Fruit fly (Drosophila melanogaster): ENCODE measurements around the gene pyd3.
A peak's percentile ranks its signal among the peaks of the same experiment; 100 is the strongest.

DNA sequence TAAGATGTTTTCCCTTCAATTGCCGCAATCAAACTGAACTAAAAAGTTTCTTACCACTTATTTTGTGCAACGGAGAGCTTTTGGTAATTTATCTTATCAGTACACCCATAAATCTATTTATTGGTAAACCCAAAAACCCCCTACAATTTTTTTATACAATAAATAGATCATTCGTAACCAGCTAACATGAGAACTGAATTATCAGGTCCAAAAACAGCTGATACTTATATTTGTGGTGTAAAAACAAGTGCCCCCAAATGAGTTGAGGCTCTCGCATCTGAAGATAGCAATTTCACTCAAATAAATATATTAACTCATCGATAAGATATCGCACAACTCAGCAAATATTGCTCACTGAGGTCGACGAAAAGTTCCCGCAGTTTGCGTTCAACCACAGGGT is 38.0 kb upstream of the pyd3 start, which contains the start of gene CG18748:
- TF ChIP-seq OdsH (GFP tag; optimal IDR thresholded peaks at IDR 0.05) (no peak), Sox102F (GFP tag; optimal IDR thresholded peaks at IDR 0.05) (no peak), Eip93F (GFP tag; optimal IDR thresholded peaks at IDR 0.05) (no peak), svp (GFP tag) (peak; percentile 85), ss (GFP tag; optimal IDR thresholded peaks at IDR 0.05) (no peak), net (GFP tag; optimal IDR thresholded peaks at IDR 0.05) (no peak), CG31627 (GFP tag; optimal IDR thresholded peaks at IDR 0.05) (no peak), eg (GFP tag; IDR thresholded peaks at IDR 0.05) (no peak), CG16779 (tag; optimal IDR thresholded peaks at IDR 0.05) (no peak), esn (GFP tag; optimal IDR thresholded peaks at IDR 0.05) (no peak), fd59A (GFP tag; optimal IDR thresholded peaks at IDR 0.05) (no peak), Ets21C (GFP tag; optimal IDR thresholded peaks at IDR 0.05) (no peak)
